Worm (Caenorhabditis elegans) whole organism, L4 larva: ENCODE results near the gene ins-12.

ENCODE experiments used
- ama-1 ChIP-seq: fragments of 150-350 bp; optimal IDR thresholded peaks from 2 replicates; lab custom pipeline; 2014; ENCODE audit warnings: inconsistent platforms, mixed read lengths
- nhr-25 ChIP-seq: sonication (generic microtip); optimal IDR thresholded peaks from 2 replicates; lab custom pipeline; 2017; ENCODE audit warnings: missing genetic modification characterization, mild to moderate bottlenecking, missing compliant biosample characterization, antibody characterized with exemption, moderate library complexity, borderline replicate concordance; ENCODE audit not compliant: insufficient read depth
- skn-1 ChIP-seq: fragments of 150-350 bp; optimal IDR thresholded peaks from 2 replicates; lab custom pipeline; 2014; ENCODE audit warnings: missing biosample characterization, missing genetic modification characterization

DNA sequence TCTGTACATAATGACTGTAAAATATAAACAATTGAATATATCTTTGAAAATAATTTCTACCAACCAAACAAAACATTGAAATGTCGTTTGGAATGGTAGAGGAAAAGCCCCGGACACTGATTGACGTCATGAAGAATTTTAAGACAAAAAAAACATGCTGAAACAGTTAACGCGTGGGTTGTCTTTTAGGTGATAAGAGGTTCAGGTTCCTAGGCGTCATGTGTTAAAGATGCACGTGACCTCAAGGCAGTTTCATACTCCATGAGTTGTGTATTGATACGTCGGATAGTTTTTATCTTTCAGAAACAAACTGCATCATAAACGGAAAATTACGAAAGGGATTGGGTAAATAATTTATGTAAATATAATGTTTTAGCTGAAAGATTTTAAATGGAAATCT is 2.7 kb downstream of the ins-12 start:
- no peak for TF ChIP-seq nhr-25 (tag; lab: Kevin White, UChicago)
- TF ChIP-seq ama-1, result no peak
- no peak for TF ChIP-seq skn-1
